Worm (Caenorhabditis elegans) whole organism, midembryonic: ENCODE data around the gene daf-42.
"Not testable (repeated sequence)": the region's sequence is repeated elsewhere in the genome, so short reads cannot be mapped to it uniquely, and the experiment has no call there.

Experiments used
- T22C8.4 ChIP-seq: fragments of 200-800 bp; sonication (Bioruptor generic); IDR thresholded peaks from 2 replicates; pipeline ENCODE4 v1.3.6; 2022; ENCODE audit warnings: missing genetic modification characterization, missing compliant biosample characterization
- cog-1 ChIP-seq: sonication (generic microtip); optimal IDR thresholded peaks from 2 replicates; lab custom pipeline; 2016; ENCODE audit warnings: missing genetic modification characterization, missing compliant biosample characterization
- flt-1 ChIP-seq: fragments of 200-800 bp; sonication (Bioruptor generic); IDR thresholded peaks from 2 replicates; pipeline ENCODE4 v1.3.6; 2022; ENCODE audit warnings: missing genetic modification characterization, missing compliant biosample characterization
- klf-2 ChIP-seq: fragments of 200-800 bp; sonication (Bioruptor generic); conservative IDR thresholded peaks from 2 replicates; pipeline ENCODE4 v1.3.6; 2022; ENCODE audit warnings: missing genetic modification reagents, missing genetic modification characterization, missing compliant biosample characterization
- med-1 ChIP-seq: sonication (generic microtip); optimal IDR thresholded peaks from 2 replicates; lab custom pipeline; 2017; ENCODE audit warnings: missing genetic modification characterization, mild to moderate bottlenecking, missing compliant biosample characterization, antibody characterized with exemption, missing genetic modification reagents; ENCODE audit not compliant: insufficient read depth
- ref-1 ChIP-seq: fragments of 200-800 bp; sonication (Bioruptor generic); conservative IDR thresholded peaks from 2 replicates; pipeline ENCODE4 v1.3.6; 2022; ENCODE audit warnings: missing genetic modification reagents, missing genetic modification characterization, missing compliant biosample characterization
- tab-1 ChIP-seq: fragments of 200-800 bp; sonication (Bioruptor generic); IDR thresholded peaks from 2 replicates; pipeline ENCODE4 v1.3.6; 2022; ENCODE audit warnings: missing genetic modification characterization, missing compliant biosample characterization
- ztf-23 ChIP-seq: fragments of 200-800 bp; sonication (Bioruptor generic); IDR thresholded peaks from 2 replicates; pipeline ENCODE4 v1.3.6; 2022; ENCODE audit warnings: missing genetic modification reagents, missing genetic modification characterization, missing compliant biosample characterization
- ztf-29 ChIP-seq: fragments of 200-800 bp; sonication (Bioruptor generic); IDR thresholded peaks from 2 replicates; pipeline ENCODE4 v1.3.6; 2022; ENCODE audit warnings: missing genetic modification reagents, missing genetic modification characterization, missing compliant biosample characterization

Gene daf-42

ce11 chrIV:7374847-7375246 is 28.2 kb upstream of the daf-42 start, which contains the start of gene T12B3.3:
Gene T12B3.3, plus strand, starts transcription at chrIV:7375147.
- not testable (repeated sequence) for TF ChIP-seq T22C8.4; ref-1 (GFP tag; lab: Robert Waterston, UW); med-1 (GFP tag; lab: Kevin White, UChicago)

DNA sequence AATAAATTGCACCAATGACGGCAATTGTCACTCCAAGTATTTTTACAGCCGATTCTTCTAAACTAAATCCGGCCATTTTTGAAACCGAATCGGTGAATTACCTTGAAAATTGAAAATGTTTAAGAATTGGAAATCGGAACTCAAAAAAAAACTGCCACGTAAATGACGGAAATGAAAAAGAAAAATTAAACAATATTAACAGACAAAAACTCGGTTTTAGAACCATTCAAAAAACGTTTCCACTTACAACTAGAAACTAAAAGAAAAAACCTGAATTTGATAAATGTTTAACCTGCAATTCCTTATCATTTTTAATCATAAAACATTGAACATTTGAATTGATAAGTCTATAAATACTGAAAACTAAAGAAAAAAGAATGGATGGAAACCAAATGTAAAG is 18.4 kb upstream of the daf-42 start, which contains the start of gene Y40C5A.4:
TSS of gene Y40C5A.4 (minus strand) at position 101 of the 400 bp plus-strand sequence.
- not testable (repeated sequence) for TF ChIP-seq ref-1 (GFP tag; lab: Robert Waterston, UW); flt-1 (GFP tag; lab: Robert Waterston, UW); cog-1 (tag; lab: Kevin White, UChicago)

- TF ChIP-seq ztf-23 (GFP tag; lab: Robert Waterston, UW), result 0 out of 2 replicates have a peak, but pooled peaks have one; percentile 25
- TF ChIP-seq klf-2, result no peak
- TF ChIP-seq tab-1, result peak; percentile 71; the same call in 1 of the 2 replicates
- TF ChIP-seq flt-1 (GFP tag; lab: Robert Waterston, UW), result peak; percentile 56; the same call in 1 of the 2 replicates
Measured at ce11 chrIV:7344020-7344419, 2.6 kb downstream of the daf-42 start.

- TF ChIP-seq T22C8.4 (no peak), klf-2 (no peak), flt-1 (GFP tag; lab: Robert Waterston, UW) (no peak), ztf-23 (GFP tag; lab: Robert Waterston, UW) (no peak), ztf-29 (no peak)
Measured at ce11 chrIV:7342144-7342543, 4.5 kb downstream of the daf-42 start.

DNA sequence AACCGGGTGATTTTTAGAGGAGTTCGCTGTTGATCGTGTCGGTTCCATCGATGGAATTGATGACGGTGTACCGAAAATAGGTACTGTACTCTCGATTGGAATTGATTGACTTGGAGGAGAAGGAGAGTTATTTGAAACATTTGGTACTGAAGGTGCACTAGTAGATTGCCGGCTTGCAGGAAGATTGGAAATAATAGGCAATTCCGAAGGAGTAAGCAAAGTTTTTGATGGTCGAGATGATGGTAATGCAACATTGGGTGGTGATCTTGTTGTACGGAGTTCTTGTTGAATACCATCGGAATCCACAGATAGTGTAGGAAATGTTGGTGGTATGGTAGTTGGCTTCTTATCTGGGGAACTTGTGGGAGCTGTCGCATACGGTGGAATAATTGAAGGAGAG is 7.6 kb downstream of the daf-42 start:
- no peak for TF ChIP-seq med-1 (GFP tag; lab: Kevin White, UChicago)
- TF ChIP-seq klf-2, result no peak

DNA sequence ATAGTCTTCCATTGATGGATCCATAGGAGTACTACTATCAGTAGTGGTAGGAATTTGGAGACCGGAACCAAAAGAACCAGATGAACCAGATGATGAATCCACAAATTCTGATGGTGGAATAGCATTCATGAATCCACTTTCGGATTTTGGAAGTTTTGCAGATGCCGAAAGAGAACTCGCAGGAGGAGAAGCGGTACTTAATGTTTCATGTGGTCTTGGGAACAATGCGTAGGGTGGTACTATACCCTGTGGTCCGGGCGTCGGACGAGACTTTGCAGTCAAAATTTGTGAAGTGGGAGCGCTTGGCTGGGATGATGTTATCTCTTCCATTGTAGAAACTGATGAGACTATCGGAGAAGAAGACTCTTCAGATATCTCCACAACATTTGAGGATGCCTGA is 8.6 kb downstream of the daf-42 start:
- TF ChIP-seq ztf-29 (no peak), tab-1 (no peak), ref-1 (GFP tag; lab: Robert Waterston, UW) (no peak), ztf-23 (GFP tag; lab: Robert Waterston, UW) (no peak), T22C8.4 (no peak), flt-1 (GFP tag; lab: Robert Waterston, UW) (no peak), klf-2 (no peak), cog-1 (tag; lab: Kevin White, UChicago) (no peak), med-1 (GFP tag; lab: Kevin White, UChicago) (no peak)

- TF ChIP-seq T22C8.4 (no peak), flt-1 (GFP tag; lab: Robert Waterston, UW) (no peak), ref-1 (GFP tag; lab: Robert Waterston, UW) (no peak), cog-1 (tag; lab: Kevin White, UChicago) (no peak), ztf-23 (GFP tag; lab: Robert Waterston, UW) (no peak), med-1 (GFP tag; lab: Kevin White, UChicago) (no peak), klf-2 (no peak), tab-1 (no peak), ztf-29 (no peak)
Measured at ce11 chrIV:7332695-7333094, 14.0 kb downstream of the daf-42 start, which contains the start of gene ocr-4. Gene ocr-4, minus strand, starts transcription at chrIV:7332795.

DNA sequence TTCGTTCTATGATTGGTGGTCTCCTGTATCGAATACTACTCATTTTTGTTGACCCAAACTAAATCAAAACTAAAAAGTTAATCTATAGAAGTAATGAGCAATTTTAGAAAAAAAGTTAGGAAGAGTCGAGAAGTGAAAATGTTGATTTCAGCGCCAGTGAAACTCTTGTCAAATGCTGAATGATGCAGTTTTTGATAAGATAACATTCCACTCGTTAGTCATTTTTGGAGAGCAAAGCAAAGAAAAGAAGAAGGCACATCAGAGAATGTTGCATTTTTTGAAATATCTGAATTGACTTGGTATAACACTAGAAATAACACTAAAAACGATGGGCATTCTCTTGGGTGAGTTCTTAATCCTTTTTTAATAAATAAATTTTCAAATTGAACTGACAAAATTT is 17.7 kb downstream of the daf-42 start, which contains the start of gene sqst-2:
TSS of gene sqst-2 (minus strand) at position 58 of the 400 bp plus-strand sequence.
- TF ChIP-seq flt-1 (GFP tag; lab: Robert Waterston, UW) (no peak), ztf-23 (GFP tag; lab: Robert Waterston, UW) (no peak), T22C8.4 (no peak)

ce11 chrIV:7326613-7327149 is 20.0 kb downstream of the daf-42 start, which contains the start of gene ifo-1:
Gene ifo-1, minus strand, starts transcription at chrIV:7326663.
- TF ChIP-seq ref-1 (GFP tag; lab: Robert Waterston, UW), result no peak
- no peak for TF ChIP-seq ztf-29
- no peak for TF ChIP-seq cog-1 (tag; lab: Kevin White, UChicago)
- TF ChIP-seq T22C8.4, result no peak
- TF ChIP-seq flt-1 (GFP tag; lab: Robert Waterston, UW), result no peak
- no peak for TF ChIP-seq klf-2
- TF ChIP-seq tab-1, result no peak
- TF ChIP-seq ztf-23 (GFP tag; lab: Robert Waterston, UW), result no peak
- TF ChIP-seq med-1 (GFP tag; lab: Kevin White, UChicago), result no peak

DNA sequence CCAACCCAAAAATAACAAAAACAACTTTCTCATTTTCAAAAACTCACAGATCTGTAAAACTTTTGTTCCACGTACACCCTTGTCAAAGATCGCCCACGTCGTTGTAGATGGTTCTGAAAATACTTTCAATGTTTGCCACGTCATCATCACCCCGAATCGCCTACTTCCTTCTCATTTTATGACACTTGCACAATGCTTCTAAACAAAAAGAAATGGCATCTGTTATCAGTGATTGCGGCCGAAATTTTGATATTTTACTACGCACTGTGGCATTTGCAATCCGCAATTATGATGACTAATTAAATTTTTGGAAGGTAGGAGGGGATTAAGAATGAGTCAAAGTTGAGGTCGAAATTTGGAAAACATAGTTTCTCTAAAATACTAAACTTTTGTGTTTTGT is 21.0 kb downstream of the daf-42 start:
- TF ChIP-seq T22C8.4 (no peak), med-1 (GFP tag; lab: Kevin White, UChicago) (no peak), tab-1 (no peak), ztf-23 (GFP tag; lab: Robert Waterston, UW) (no peak), flt-1 (GFP tag; lab: Robert Waterston, UW) (no peak), klf-2 (no peak), ref-1 (GFP tag; lab: Robert Waterston, UW) (no peak), cog-1 (tag; lab: Kevin White, UChicago) (no peak), ztf-29 (no peak)

DNA sequence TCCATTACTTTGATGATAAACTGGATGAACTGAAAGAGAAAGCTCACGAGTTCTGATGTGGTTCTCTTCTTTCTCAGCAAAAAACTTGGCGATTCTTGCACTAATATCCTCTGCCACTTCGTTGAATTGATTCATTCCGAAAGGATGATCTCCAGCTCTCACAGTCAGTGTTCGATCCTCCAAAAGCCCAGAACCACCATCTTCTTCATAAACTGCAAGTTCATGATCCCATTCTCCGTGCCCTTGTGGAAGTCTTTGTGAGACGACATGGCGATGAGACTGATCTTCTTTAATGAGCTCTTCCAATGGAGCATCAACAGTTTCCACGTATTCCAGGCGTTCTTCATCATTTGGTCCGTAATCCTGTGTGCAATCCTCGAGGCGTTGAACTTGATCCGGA is 21.7 kb downstream of the daf-42 start:
- TF ChIP-seq ref-1 (GFP tag; lab: Robert Waterston, UW), result no peak
- TF ChIP-seq tab-1, result no peak
- TF ChIP-seq ztf-23 (GFP tag; lab: Robert Waterston, UW), result no peak
- TF ChIP-seq T22C8.4, result no peak
- no peak for TF ChIP-seq flt-1 (GFP tag; lab: Robert Waterston, UW)
- TF ChIP-seq klf-2, result no peak
- TF ChIP-seq cog-1 (tag; lab: Kevin White, UChicago), result no peak
- no peak for TF ChIP-seq ztf-29
- no peak for TF ChIP-seq med-1 (GFP tag; lab: Kevin White, UChicago)
